Worm (Caenorhabditis elegans): ENCODE data around the gene dnj-9.

- no peak for TF ChIP-seq ama-1 (optimal IDR thresholded peaks at IDR 0.05)
- TF ChIP-seq pqm-1 (tag; optimal IDR thresholded peaks at IDR 0.05), result no peak
Measured at ce11 chrII:4882498-4882897, 30.6 kb downstream of the dnj-9 start.

Measured in whole organism, late embryonic.